Worm (Caenorhabditis elegans): Measurements from ENCODE around the gene bub-3.

ce11 chrII:13717393-13718367 lies 8.2 kb upstream of the bub-3 start:
- TF ChIP-seq unc-62 (GFP tag; optimal IDR thresholded peaks at IDR 0.05) = no peak
- no peak for TF ChIP-seq mab-5 (tag; optimal IDR thresholded peaks at IDR 0.05)
- TF ChIP-seq unc-55 (GFP tag; optimal IDR thresholded peaks at IDR 0.05) = no peak

All from whole organism, L2 larva.